Fruit fly (Drosophila melanogaster): ENCODE measurements around the gene vvl.

- TF ChIP-seq Mio (GFP tag; optimal IDR thresholded peaks at IDR 0.05) (no peak), Rel (GFP tag; optimal IDR thresholded peaks at IDR 0.05) (no peak), Rel (tag; optimal IDR thresholded peaks at IDR 0.05) (no peak), Dfd (GFP tag; optimal IDR thresholded peaks at IDR 0.05) (no peak), usp (GFP tag; optimal IDR thresholded peaks at IDR 0.05) (no peak), Hnf4 (GFP tag; optimal IDR thresholded peaks at IDR 0.05) (no peak), Abd-B (GFP tag; optimal IDR thresholded peaks at IDR 0.05) (no peak), foxo (GFP tag; optimal IDR thresholded peaks at IDR 0.05) (peak in 1 of 2 experiments; percentile 25), br (GFP tag; optimal IDR thresholded peaks at IDR 0.05) (no peak), OdsH (GFP tag; optimal IDR thresholded peaks at IDR 0.05) (peak; percentile 24)
Observed at dm6 chr3L:6816872-6817271, 26.9 kb downstream of the vvl start.

Measured in whole organism, wandering third instar larva.